Fruit fly (Drosophila melanogaster) whole organism, embryonic: ENCODE results near the gene CG14088.

ENCODE experiments used
- Atf6 ChIP-seq: fragments of 200-800 bp; sonication (Bioruptor generic); IDR thresholded peaks from 2 replicates; pipeline ENCODE4 v1.3.6; 2022; ENCODE audit warnings: missing biosample characterization, missing genetic modification characterization
- CG11085 ChIP-seq: fragments of 200-800 bp; sonication (Bioruptor generic); IDR thresholded peaks from 2 replicates; pipeline ENCODE4 v1.3.6; 2022; ENCODE audit warnings: missing biosample characterization, missing genetic modification characterization
- CG11093 ChIP-seq: fragments of 200-800 bp; sonication (Bioruptor generic); IDR thresholded peaks from 3 replicates; pipeline ENCODE4 v1.3.6; 2022; ENCODE audit warnings: missing biosample characterization, missing genetic modification characterization
- CG11247 ChIP-seq: fragments of 200-800 bp; sonication (Bioruptor generic); IDR thresholded peaks from 2 replicates; pipeline ENCODE4 v1.3.6; 2022; ENCODE audit warnings: missing biosample characterization, missing genetic modification characterization
- CG11398 ChIP-seq: fragments of 200-800 bp; sonication (Bioruptor generic); optimal IDR thresholded peaks from 2 replicates; lab custom pipeline; 2016; ENCODE audit warnings: missing biosample characterization, missing genetic modification characterization
- CG12155 ChIP-seq: fragments of 200-800 bp; sonication (Bioruptor generic); optimal IDR thresholded peaks from 3 replicates; lab custom pipeline; 2016; ENCODE audit warnings: missing biosample characterization, missing genetic modification characterization
- CG12391 ChIP-seq: fragments of 200-800 bp; sonication (Bioruptor generic); optimal IDR thresholded peaks from 3 replicates; lab custom pipeline; 2018; ENCODE audit warnings: missing biosample characterization, mild to moderate bottlenecking, missing genetic modification characterization, moderate library complexity
- CG16813 ChIP-seq: fragments of 200-800 bp; sonication (Bioruptor generic); IDR thresholded peaks from 3 replicates; pipeline ENCODE4 v1.3.6; 2022; ENCODE audit warnings: missing biosample characterization, missing genetic modification characterization; ENCODE audit not compliant: partially characterized antibody
- CG17361 ChIP-seq: fragments of 200-800 bp; sonication (Bioruptor generic); IDR thresholded peaks from 3 replicates; pipeline ENCODE4 v1.3.6; 2022; ENCODE audit warnings: missing biosample characterization, missing genetic modification characterization
- CG17612 ChIP-seq: fragments of 200-800 bp; sonication (Bioruptor generic); IDR thresholded peaks from 2 replicates; pipeline ENCODE4 v1.3.6; 2022; ENCODE audit warnings: missing biosample characterization, missing genetic modification characterization
- CG17802 ChIP-seq: fragments of 200-800 bp; sonication (Bioruptor generic); optimal IDR thresholded peaks from 2 replicates; lab custom pipeline; 2018; ENCODE audit warnings: missing biosample characterization, mild to moderate bottlenecking, missing genetic modification characterization, moderate library complexity
- CG2712 ChIP-seq: fragments of 200-800 bp; optimal IDR thresholded peaks from 3 replicates; lab custom pipeline; 2019; ENCODE audit warnings: missing biosample characterization, mild to moderate bottlenecking, missing genetic modification characterization, moderate library complexity
- CG30431 ChIP-seq: fragments of 200-800 bp; sonication (Bioruptor generic); optimal IDR thresholded peaks from 2 replicates; lab custom pipeline; 2017; ENCODE audit warnings: missing biosample characterization, missing genetic modification characterization
- CG31224 ChIP-seq: fragments of 200-800 bp; sonication (Bioruptor generic); IDR thresholded peaks from 2 replicates; pipeline ENCODE4 v1.3.6; 2022; ENCODE audit warnings: missing biosample characterization, missing genetic modification characterization
- CG32772 ChIP-seq: fragments of 200-800 bp; sonication (Bioruptor generic); IDR thresholded peaks from 2 replicates; pipeline ENCODE4 v1.3.6; 2022; ENCODE audit warnings: missing biosample characterization, missing genetic modification characterization
- CG4854 ChIP-seq: fragments of 200-800 bp; sonication (Bioruptor generic); optimal IDR thresholded peaks from 2 replicates; lab custom pipeline; 2016; ENCODE audit warnings: missing biosample characterization, missing genetic modification characterization, inconsistent platforms
- CG5180 ChIP-seq: fragments of 200-800 bp; sonication (Bioruptor generic); optimal IDR thresholded peaks from 3 replicates; lab custom pipeline; 2017; ENCODE audit warnings: missing biosample characterization, missing genetic modification characterization, mild to moderate bottlenecking, moderate library complexity, missing genetic modification reagents
- CG5953 ChIP-seq: fragments of 200-800 bp; sonication (Bioruptor generic); IDR thresholded peaks from 2 replicates; pipeline ENCODE4 v1.3.6; 2022; ENCODE audit warnings: missing biosample characterization, missing genetic modification characterization
- CG6689 ChIP-seq: fragments of 200-800 bp; sonication (Bioruptor generic); IDR thresholded peaks from 2 replicates; pipeline ENCODE4 v1.3.6; 2022; ENCODE audit warnings: missing biosample characterization, missing genetic modification characterization
- CG6791 ChIP-seq: fragments of 200-800 bp; sonication (Bioruptor generic); IDR thresholded peaks from 3 replicates; pipeline ENCODE4 v1.3.6; 2022; ENCODE audit warnings: missing biosample characterization, missing genetic modification characterization; ENCODE audit not compliant: partially characterized antibody
- CG7987 ChIP-seq: fragments of 200-800 bp; sonication (Bioruptor generic); optimal IDR thresholded peaks from 2 replicates; lab custom pipeline; 2018; ENCODE audit warnings: missing biosample characterization, mild to moderate bottlenecking, missing genetic modification characterization, moderate library complexity
- CG9437 ChIP-seq: fragments of 200-800 bp; sonication (Bioruptor generic); optimal IDR thresholded peaks from 2 replicates; lab custom pipeline; 2018; ENCODE audit warnings: missing biosample characterization, mild to moderate bottlenecking, missing genetic modification characterization
- CG9797 ChIP-seq: fragments of 200-800 bp; sonication (Bioruptor generic); optimal IDR thresholded peaks from 3 replicates; lab custom pipeline; 2018; ENCODE audit warnings: missing biosample characterization, mild to moderate bottlenecking, missing genetic modification characterization
- Dfd ChIP-seq, 2 experiments: fragments of >200 bp; optimal IDR thresholded peaks; 2 replicates each; lab custom pipeline; 2017; ENCODE audit warnings: missing biosample characterization in 2 of 2, missing genetic modification characterization in 2 of 2
- H2.0 ChIP-seq: fragments of 200-800 bp; sonication (Bioruptor generic); IDR thresholded peaks from 2 replicates; pipeline ENCODE4 v1.3.6; 2022; ENCODE audit warnings: missing biosample characterization, missing genetic modification characterization
- Hr3 ChIP-seq: fragments of 200-800 bp; sonication (Bioruptor generic); optimal IDR thresholded peaks from 3 replicates; lab custom pipeline; 2016; ENCODE audit warnings: missing biosample characterization, missing genetic modification characterization
- NC2α ChIP-seq: fragments of 200-800 bp; sonication (Bioruptor generic); optimal IDR thresholded peaks from 2 replicates; lab custom pipeline; 2016; ENCODE audit warnings: missing biosample characterization, missing genetic modification characterization
- Nf-YA ChIP-seq: fragments of 200-800 bp; sonication (Bioruptor generic); IDR thresholded peaks from 2 replicates; pipeline ENCODE4 v1.3.6; 2022; ENCODE audit warnings: missing biosample characterization, missing genetic modification characterization
- Nf-YB ChIP-seq: fragments of 200-800 bp; sonication (Bioruptor generic); optimal IDR thresholded peaks from 3 replicates; lab custom pipeline; 2019; ENCODE audit warnings: missing biosample characterization, mild to moderate bottlenecking, missing genetic modification characterization, moderate library complexity
- Taf1 ChIP-seq: fragments of 200-800 bp; sonication (Bioruptor generic); IDR thresholded peaks from 2 replicates; pipeline ENCODE4 v1.3.6; 2022; ENCODE audit warnings: missing biosample characterization, missing genetic modification characterization
- Usf ChIP-seq: fragments of 200-800 bp; sonication (Bioruptor generic); optimal IDR thresholded peaks from 2 replicates; lab custom pipeline; 2017; ENCODE audit warnings: missing genotype, missing biosample characterization, missing genetic modification characterization
- cad ChIP-seq: fragments of >200 bp; optimal IDR thresholded peaks from 2 replicates; lab custom pipeline; 2017; ENCODE audit warnings: missing biosample characterization, missing genetic modification characterization
- chinmo ChIP-seq: fragments of 200-800 bp; sonication (Bioruptor generic); IDR thresholded peaks from 4 replicates; pipeline ENCODE4 v1.3.6; 2022; ENCODE audit warnings: missing biosample characterization, missing genetic modification characterization; ENCODE audit not compliant: partially characterized antibody
- corto ChIP-seq: fragments of 200-800 bp; sonication (Bioruptor generic); optimal IDR thresholded peaks from 2 replicates; lab custom pipeline; 2016; ENCODE audit warnings: missing biosample characterization, mild to moderate bottlenecking, missing genetic modification characterization, moderate library complexity
- da ChIP-seq: fragments of 200-800 bp; sonication (Bioruptor generic); optimal IDR thresholded peaks from 2 replicates; lab custom pipeline; 2016; ENCODE audit warnings: missing biosample characterization, missing genetic modification characterization
- dmrt11E ChIP-seq: fragments of 200-800 bp; sonication (Bioruptor generic); optimal IDR thresholded peaks from 3 replicates; lab custom pipeline; 2018; ENCODE audit warnings: missing biosample characterization, mild to moderate bottlenecking, missing genetic modification characterization, moderate library complexity
- grau ChIP-seq: fragments of 200-800 bp; optimal IDR thresholded peaks from 3 replicates; lab custom pipeline; 2019; ENCODE audit warnings: missing biosample characterization, mild to moderate bottlenecking, missing genetic modification characterization, moderate library complexity
- gro ChIP-seq: fragments of 200-800 bp; sonication (Bioruptor generic); optimal IDR thresholded peaks from 2 replicates; lab custom pipeline; 2016; ENCODE audit warnings: missing biosample characterization, missing genetic modification characterization
- gsb-n ChIP-seq: fragments of 200-800 bp; sonication (Bioruptor generic); optimal IDR thresholded peaks from 3 replicates; lab custom pipeline; 2018; ENCODE audit warnings: missing biosample characterization, mild to moderate bottlenecking, missing genetic modification characterization
- gt ChIP-seq: fragments of 200-800 bp; sonication (Bioruptor generic); IDR thresholded peaks from 2 replicates; pipeline ENCODE4 v1.3.6; 2022; ENCODE audit warnings: missing biosample characterization, missing genetic modification characterization
- jigr1 ChIP-seq: fragments of 200-800 bp; sonication (Bioruptor generic); IDR thresholded peaks from 3 replicates; pipeline ENCODE4 v1.3.6; 2022; ENCODE audit warnings: missing biosample characterization, missing genetic modification characterization
- jing ChIP-seq: fragments of 200-800 bp; sonication (Bioruptor generic); optimal IDR thresholded peaks from 2 replicates; lab custom pipeline; 2018; ENCODE audit warnings: missing biosample characterization, mild to moderate bottlenecking, missing genetic modification characterization
- kah ChIP-seq: fragments of 200-800 bp; sonication (Bioruptor generic); optimal IDR thresholded peaks from 2 replicates; lab custom pipeline; 2018; ENCODE audit warnings: missing biosample characterization, mild to moderate bottlenecking, missing genetic modification characterization
- klu ChIP-seq: fragments of 200-800 bp; sonication (Bioruptor generic); IDR thresholded peaks from 2 replicates; pipeline ENCODE4 v1.3.6; 2022; ENCODE audit warnings: missing biosample characterization, missing genetic modification characterization
- pfk ChIP-seq: fragments of 200-800 bp; sonication (Bioruptor generic); optimal IDR thresholded peaks from 2 replicates; lab custom pipeline; 2018; ENCODE audit warnings: missing biosample characterization, mild to moderate bottlenecking, missing genetic modification characterization, moderate library complexity
- phol ChIP-seq: fragments of 200-800 bp; sonication (Bioruptor generic); optimal IDR thresholded peaks from 3 replicates; lab custom pipeline; 2018; ENCODE audit warnings: missing biosample characterization, mild to moderate bottlenecking, missing genetic modification characterization, moderate library complexity
- pros ChIP-seq: fragments of 200-800 bp; sonication (Bioruptor generic); optimal IDR thresholded peaks from 3 replicates; lab custom pipeline; 2019; ENCODE audit warnings: missing biosample characterization, mild to moderate bottlenecking, missing genetic modification characterization, moderate library complexity
- ranshi ChIP-seq: fragments of 200-800 bp; sonication (Bioruptor generic); IDR thresholded peaks from 2 replicates; pipeline ENCODE4 v1.3.6; 2022; ENCODE audit warnings: missing biosample characterization, missing genetic modification characterization
- sc ChIP-seq, 3 experiments: fragments of >200 bp in 2 of 3; fragments of 200-800 bp in 1 of 3; sonication (Bioruptor generic) in 1 of 3; optimal IDR thresholded peaks; 2 replicates in 2 of 3; 3 replicates in 1 of 3; lab custom pipeline; 2017; ENCODE audit warnings: mild to moderate bottlenecking in 1 of 3, missing biosample characterization in 1 of 3, missing genetic modification characterization in 1 of 3, missing genetic modification reagents in 1 of 3
- stwl ChIP-seq: fragments of 200-800 bp; sonication (Bioruptor generic); optimal IDR thresholded peaks from 3 replicates; lab custom pipeline; 2018; ENCODE audit warnings: missing biosample characterization, mild to moderate bottlenecking, missing genetic modification characterization, moderate library complexity
- tgo ChIP-seq: fragments of 200-800 bp; sonication (Bioruptor generic); IDR thresholded peaks from 3 replicates; pipeline ENCODE4 v1.3.6; 2022; ENCODE audit warnings: missing biosample characterization, missing genetic modification characterization
- zfh2 ChIP-seq: fragments of 200-800 bp; sonication (Bioruptor generic); optimal IDR thresholded peaks from 2 replicates; lab custom pipeline; 2016; ENCODE audit warnings: missing biosample characterization, missing genetic modification characterization

The CG14088 gene

dm6 chr3L:19294235-19294612 lies 23.8 kb upstream of the CG14088 start, which contains the start of gene fal (continued):
- TF ChIP-seq Nf-YA (GFP tag; lab: Robert Waterston, UW) (no peak), gt (GFP tag; lab: Robert Waterston, UW) (no peak), tgo (GFP tag; lab: Robert Waterston, UW) (peak; percentile 23; the same call in 1 of the 3 replicates), Usf (GFP tag; lab: Kevin White, UChicago) (no peak), CG11085 (GFP tag; lab: Robert Waterston, UW) (no peak), Nf-YB (GFP tag; lab: Kevin White, UChicago) (no peak), CG17802 (no peak), CG17361 (no peak), chinmo (GFP tag; lab: Robert Waterston, UW) (no peak), da (no peak), gsb-n (tag; lab: Kevin White, UChicago) (no peak), zfh2 (GFP tag; lab: Kevin White, UChicago) (peak; percentile 28), grau (tag; lab: Kevin White, UChicago) (no peak), CG12391 (tag; lab: Kevin White, UChicago) (no peak), dmrt11E (tag; lab: Kevin White, UChicago) (no peak), sc (optimal IDR thresholded peaks at IDR 0.05; lab: Kevin White, UChicago) (no peak), sc (GFP tag; optimal IDR thresholded peaks at IDR 0.05; lab: Kevin White, UChicago) (no peak), CG11093 (GFP tag; lab: Robert Waterston, UW) (no peak), CG6689 (no peak), CG5953 (GFP tag; lab: Robert Waterston, UW) (no peak), CG11247 (GFP tag; lab: Robert Waterston, UW) (no peak), Taf1 (GFP tag; lab: Robert Waterston, UW) (no peak), CG17612 (GFP tag; lab: Robert Waterston, UW) (0 out of 2 replicates have a peak, but pooled peaks have one; percentile 4), ranshi (GFP tag; lab: Robert Waterston, UW) (no peak), H2.0 (GFP tag; lab: Robert Waterston, UW) (no peak), CG9437 (GFP tag; lab: Kevin White, UChicago) (no peak), CG2712 (tag; lab: Kevin White, UChicago) (peak; percentile 43), jigr1 (GFP tag; lab: Robert Waterston, UW) (no peak), CG11398 (GFP tag; lab: Kevin White, UChicago) (no peak), stwl (tag; lab: Kevin White, UChicago) (peak; percentile 82), Atf6 (GFP tag; lab: Robert Waterston, UW) (no peak), Hr3 (GFP tag; lab: Kevin White, UChicago) (peak; percentile 43), CG31224 (GFP tag; lab: Robert Waterston, UW) (no peak), pfk (no peak), pros (GFP tag; lab: Kevin White, UChicago) (no peak), CG30431 (GFP tag; lab: Kevin White, UChicago) (no peak), CG16813 (GFP tag; lab: Robert Waterston, UW) (peak; percentile 67), gro (GFP tag; lab: Kevin White, UChicago) (no peak), CG9797 (peak; percentile 32), Dfd (GFP tag; optimal IDR thresholded peaks at IDR 0.05; lab: Kevin White, UChicago) (no peak), CG12155 (GFP tag; lab: Kevin White, UChicago) (peak; percentile 30), CG32772 (GFP tag; lab: Robert Waterston, UW) (no peak), kah (GFP tag; lab: Kevin White, UChicago) (no peak), cad (GFP tag; lab: Kevin White, UChicago) (no peak), CG6791 (peak; percentile 71), CG7987 (GFP tag; lab: Kevin White, UChicago) (no peak), CG5180 (GFP tag; lab: Kevin White, UChicago) (no peak), klu (GFP tag; lab: Robert Waterston, UW) (no peak), phol (peak; percentile 77), CG4854 (GFP tag; lab: Kevin White, UChicago) (peak; percentile 6), jing (GFP tag; lab: Kevin White, UChicago) (no peak), NC2α (no peak), corto (no peak)
